Fruit fly (Drosophila melanogaster): ENCODE measurements around the gene CG9521.
A peak's percentile ranks its signal among the peaks of the same experiment; 100 is the strongest.

CG9521 gene

dm6 chrX:14853153-14853672, at the start of gene CG9521:
CG9521 (minus strand) TSS chrX:14853269.
- TF ChIP-seq amos (GFP tag; IDR thresholded peaks at IDR 0.05; ENCODE audit: partially characterized antibody): no peak
- no peak for TF ChIP-seq lilli (GFP tag; optimal IDR thresholded peaks at IDR 0.05)
- no peak for TF ChIP-seq CG10321 (GFP tag; IDR thresholded peaks at IDR 0.05)
- TF ChIP-seq CG13894 (tag; optimal IDR thresholded peaks at IDR 0.05): peak; percentile 95
- TF ChIP-seq kah (GFP tag; optimal IDR thresholded peaks at IDR 0.05): no peak
- TF ChIP-seq Deaf1 (tag; optimal IDR thresholded peaks at IDR 0.05): peak; percentile 91
- no peak for TF ChIP-seq CG32767 (GFP tag; IDR thresholded peaks at IDR 0.05)
- no peak for TF ChIP-seq odd (GFP tag; optimal IDR thresholded peaks at IDR 0.05)
- TF ChIP-seq CG14014 (GFP tag; IDR thresholded peaks at IDR 0.05): no peak
- TF ChIP-seq CG3065 (GFP tag; optimal IDR thresholded peaks at IDR 0.05): no peak
- TF ChIP-seq sens (GFP tag): no peak
- no peak for TF ChIP-seq CG1603 (tag; optimal IDR thresholded peaks at IDR 0.05)
- no peak for TF ChIP-seq CG2712 (tag; optimal IDR thresholded peaks at IDR 0.05)
- TF ChIP-seq chinmo (GFP tag; IDR thresholded peaks at IDR 0.05; ENCODE audit: partially characterized antibody): 0 out of 4 replicates have a peak, but pooled peaks have one; percentile 72
- TF ChIP-seq crc (GFP tag; optimal IDR thresholded peaks at IDR 0.05): no peak
- no peak for TF ChIP-seq tx (GFP tag; optimal IDR thresholded peaks at IDR 0.05)
- no peak for TF ChIP-seq run (tag; optimal IDR thresholded peaks at IDR 0.05)
- no peak for TF ChIP-seq zen (tag; optimal IDR thresholded peaks at IDR 0.05)
- TF ChIP-seq hkb (optimal IDR thresholded peaks at IDR 0.05): no peak
- TF ChIP-seq hkb (GFP tag; IDR thresholded peaks at IDR 0.05): no peak
- peak in 1 of 2 experiments; percentile 24 for TF ChIP-seq Eip74EF (GFP tag; optimal IDR thresholded peaks at IDR 0.05)
- no peak for TF ChIP-seq shn (GFP tag; optimal IDR thresholded peaks at IDR 0.05)
- TF ChIP-seq mirr (GFP tag; optimal IDR thresholded peaks at IDR 0.05): no peak
- no peak for TF ChIP-seq sr (GFP tag; IDR thresholded peaks at IDR 0.05)
- no peak for TF ChIP-seq CG9609 (GFP tag; optimal IDR thresholded peaks at IDR 0.05)
- TF ChIP-seq CG8089 (GFP tag; optimal IDR thresholded peaks at IDR 0.05): no peak
- TF ChIP-seq CG11504 (tag; optimal IDR thresholded peaks at IDR 0.05): no peak
- TF ChIP-seq lab (GFP tag; optimal IDR thresholded peaks at IDR 0.05): no peak
- no peak for TF ChIP-seq nom (GFP tag; optimal IDR thresholded peaks at IDR 0.05)
- no peak for TF ChIP-seq CkIIα-i1 (GFP tag; IDR thresholded peaks at IDR 0.05)
- TF ChIP-seq CG9876 (GFP tag; optimal IDR thresholded peaks at IDR 0.05): no peak
- no peak for TF ChIP-seq CG9215 (GFP tag; IDR thresholded peaks at IDR 0.05)
- TF ChIP-seq HLH3B (GFP tag; IDR thresholded peaks at IDR 0.05): no peak
- no peak for TF ChIP-seq CG33213 (GFP tag; optimal IDR thresholded peaks at IDR 0.05)
- no peak for TF ChIP-seq CG12236 (GFP tag; optimal IDR thresholded peaks at IDR 0.05)
- TF ChIP-seq sim (GFP tag; IDR thresholded peaks at IDR 0.05): no peak
- no peak for TF ChIP-seq dan (GFP tag; IDR thresholded peaks at IDR 0.05)
- peak; percentile 0 for TF ChIP-seq sd (tag; optimal IDR thresholded peaks at IDR 0.05)
- TF ChIP-seq pum (GFP tag; optimal IDR thresholded peaks at IDR 0.05): no peak
- no peak for TF ChIP-seq fd102C (GFP tag; optimal IDR thresholded peaks at IDR 0.05)
- no peak for TF ChIP-seq Ravus (GFP tag; IDR thresholded peaks at IDR 0.05)
- TF ChIP-seq Pdp1 (GFP tag; optimal IDR thresholded peaks at IDR 0.05): peak in 1 of 2 experiments; percentile 8
- TF ChIP-seq gt (GFP tag; IDR thresholded peaks at IDR 0.05): no peak

Measured in whole organism, embryonic.